Fruit fly (Drosophila melanogaster) whole organism, embryonic: ENCODE data around the gene CG42232.

Experiments
- Awh ChIP-seq: fragments of 200-800 bp; sonication (Bioruptor generic); IDR thresholded peaks from 2 replicates; pipeline ENCODE4, ENCODE4 v1.3.6; 2022; ENCODE audit warnings: missing biosample characterization, missing genetic modification characterization
- B-H2 ChIP-seq: fragments of 200-800 bp; sonication (Bioruptor generic); optimal IDR thresholded peaks from 2 replicates; lab custom pipeline; 2018; ENCODE audit warnings: missing biosample characterization, mild to moderate bottlenecking, missing genetic modification characterization
- BEAF-32 ChIP-seq: fragments of 200-800 bp; sonication (Bioruptor generic); optimal IDR thresholded peaks from 3 replicates; lab custom pipeline; 2017; ENCODE audit warnings: missing biosample characterization, missing genetic modification characterization, mild to moderate bottlenecking, moderate library complexity, missing genetic modification reagents
- Bdp1 ChIP-seq: fragments of 200-800 bp; sonication (Bioruptor generic); optimal IDR thresholded peaks from 3 replicates; lab custom pipeline; 2016; ENCODE audit warnings: missing biosample characterization, missing genetic modification characterization
- Bteb2 ChIP-seq: fragments of 200-800 bp; sonication (Bioruptor generic); optimal IDR thresholded peaks from 2 replicates; lab custom pipeline; 2016; ENCODE audit warnings: missing biosample characterization, missing genetic modification characterization
- C15 ChIP-seq: fragments of 200-800 bp; sonication (Bioruptor generic); IDR thresholded peaks from 3 replicates; pipeline ENCODE4 v1.3.6; 2022; ENCODE audit warnings: missing biosample characterization, missing genetic modification characterization
- CG10366 ChIP-seq: fragments of 200-800 bp; sonication (Bioruptor generic); IDR thresholded peaks from 2 replicates; pipeline ENCODE4 v1.3.6; 2022; ENCODE audit warnings: missing biosample characterization, missing genetic modification characterization
- CG10979 ChIP-seq: fragments of 200-800 bp; sonication (Bioruptor generic); optimal IDR thresholded peaks from 2 replicates; lab custom pipeline; 2018; ENCODE audit warnings: missing biosample characterization, mild to moderate bottlenecking, missing genetic modification characterization, moderate library complexity
- CG11247 ChIP-seq: fragments of 200-800 bp; sonication (Bioruptor generic); IDR thresholded peaks from 2 replicates; pipeline ENCODE4 v1.3.6; 2022; ENCODE audit warnings: missing biosample characterization, missing genetic modification characterization
- CG13123 ChIP-seq: fragments of 200-800 bp; sonication (Bioruptor generic); optimal IDR thresholded peaks from 2 replicates; lab custom pipeline; 2016; ENCODE audit warnings: missing biosample characterization, missing genetic modification characterization
- CG14441 ChIP-seq: fragments of 200-800 bp; sonication (Bioruptor generic); IDR thresholded peaks from 2 replicates; pipeline ENCODE4 v1.3.6; 2022; ENCODE audit warnings: missing biosample characterization, missing genetic modification characterization
- CG14965 ChIP-seq: fragments of 200-800 bp; sonication (Bioruptor generic); optimal IDR thresholded peaks from 2 replicates; lab custom pipeline; 2016; ENCODE audit warnings: missing biosample characterization, missing genetic modification characterization, borderline replicate concordance
- CG17612 ChIP-seq: fragments of 200-800 bp; sonication (Bioruptor generic); IDR thresholded peaks from 2 replicates; pipeline ENCODE4 v1.3.6; 2022; ENCODE audit warnings: missing biosample characterization, missing genetic modification characterization
- CG17912 ChIP-seq: fragments of 200-800 bp; sonication (Bioruptor generic); optimal IDR thresholded peaks from 2 replicates; lab custom pipeline; 2018; ENCODE audit warnings: missing biosample characterization, mild to moderate bottlenecking, missing genetic modification characterization
- CG18262 ChIP-seq: fragments of 200-800 bp; optimal IDR thresholded peaks from 3 replicates; lab custom pipeline; 2019; ENCODE audit warnings: missing biosample characterization, mild to moderate bottlenecking, missing genetic modification characterization, moderate library complexity
- CG3163 ChIP-seq: fragments of 200-800 bp; sonication (Bioruptor generic); optimal IDR thresholded peaks from 3 replicates; lab custom pipeline; 2016; ENCODE audit warnings: missing biosample characterization, missing genetic modification characterization
- CG32767 ChIP-seq: fragments of 200-800 bp; sonication (Bioruptor generic); IDR thresholded peaks from 2 replicates; pipeline ENCODE4 v1.3.6; 2022; ENCODE audit warnings: missing biosample characterization, missing genetic modification characterization
- CG33213 ChIP-seq: fragments of 200-800 bp; sonication (Bioruptor generic); optimal IDR thresholded peaks from 3 replicates; lab custom pipeline; 2016; ENCODE audit warnings: missing biosample characterization, missing genetic modification characterization
- CG6175 ChIP-seq: fragments of 200-800 bp; sonication (Bioruptor generic); IDR thresholded peaks from 3 replicates; pipeline ENCODE4 v1.3.6; 2022; ENCODE audit warnings: missing biosample characterization, missing genetic modification characterization
- CG6254 ChIP-seq: fragments of 200-800 bp; sonication (Bioruptor generic); optimal IDR thresholded peaks from 3 replicates; lab custom pipeline; 2017; ENCODE audit warnings: mild to moderate bottlenecking, missing biosample characterization, missing genetic modification reagents, missing genetic modification characterization
- CG6683 ChIP-seq: fragments of 200-800 bp; sonication (Bioruptor generic); optimal IDR thresholded peaks from 2 replicates; lab custom pipeline; 2017; ENCODE audit warnings: missing biosample characterization, mild to moderate bottlenecking, missing genetic modification characterization, missing genetic modification reagents
- CG7271 ChIP-seq: fragments of 200-800 bp; sonication (Bioruptor generic); optimal IDR thresholded peaks from 2 replicates; lab custom pipeline; 2018; ENCODE audit warnings: missing biosample characterization, mild to moderate bottlenecking, missing genetic modification characterization, moderate library complexity
- CG7745 ChIP-seq: fragments of 200-800 bp; sonication (Bioruptor generic); optimal IDR thresholded peaks from 2 replicates; lab custom pipeline; 2018; ENCODE audit warnings: missing biosample characterization, mild to moderate bottlenecking, missing genetic modification characterization, moderate library complexity
- CG8478 ChIP-seq: fragments of >200 bp; optimal IDR thresholded peaks from 2 replicates; lab custom pipeline; 2018
- CG9609 ChIP-seq: fragments of 200-800 bp; sonication (Bioruptor generic); optimal IDR thresholded peaks from 3 replicates; lab custom pipeline; 2016; ENCODE audit warnings: missing biosample characterization, missing genetic modification characterization
- CG9932 ChIP-seq: fragments of 200-800 bp; sonication (Bioruptor generic); IDR thresholded peaks from 2 replicates; pipeline ENCODE4 v1.3.6; 2022; ENCODE audit warnings: missing biosample characterization, missing genetic modification characterization
- Doc3 ChIP-seq: fragments of 200-800 bp; sonication (Bioruptor generic); IDR thresholded peaks from 3 replicates; pipeline ENCODE4 v1.3.6; 2022; ENCODE audit warnings: missing biosample characterization, missing genetic modification characterization; ENCODE audit not compliant: partially characterized antibody
- Elba2 ChIP-seq: fragments of 200-800 bp; sonication (Bioruptor generic); optimal IDR thresholded peaks from 3 replicates; lab custom pipeline; 2016; ENCODE audit warnings: missing biosample characterization, missing genetic modification characterization
- Ets97D ChIP-seq: fragments of 200-800 bp; sonication (Bioruptor generic); optimal IDR thresholded peaks from 3 replicates; lab custom pipeline; 2016; ENCODE audit warnings: missing biosample characterization, missing genetic modification characterization
- HLH4C ChIP-seq: fragments of 200-800 bp; sonication (Bioruptor generic); IDR thresholded peaks from 3 replicates; pipeline ENCODE4 v1.3.6; 2022; ENCODE audit warnings: missing biosample characterization, missing genetic modification characterization; ENCODE audit not compliant: partially characterized antibody
- HmgD ChIP-seq: fragments of 200-800 bp; sonication (Bioruptor generic); optimal IDR thresholded peaks from 3 replicates; lab custom pipeline; 2016; ENCODE audit warnings: missing biosample characterization, missing genetic modification characterization
- Kr ChIP-seq: fragments of 200-800 bp; sonication (Bioruptor generic); optimal IDR thresholded peaks from 2 replicates; lab custom pipeline; 2017; ENCODE audit warnings: missing biosample characterization, mild to moderate bottlenecking, missing genetic modification characterization
- Sin3A ChIP-seq: fragments of >200 bp; optimal IDR thresholded peaks from 2 replicates; lab custom pipeline; 2018
- Taf1 ChIP-seq: fragments of 200-800 bp; sonication (Bioruptor generic); IDR thresholded peaks from 2 replicates; pipeline ENCODE4 v1.3.6; 2022; ENCODE audit warnings: missing biosample characterization, missing genetic modification characterization
- Tbp ChIP-seq: fragments of >200 bp; optimal IDR thresholded peaks from 2 replicates; lab custom pipeline; 2018; ENCODE audit warnings: missing biosample characterization, missing genetic modification characterization
- ap ChIP-seq: fragments of 200-800 bp; sonication (Bioruptor generic); IDR thresholded peaks from 2 replicates; pipeline ENCODE4 v1.3.6; 2022; ENCODE audit warnings: missing biosample characterization, missing genetic modification characterization
- ara ChIP-seq: fragments of 200-800 bp; sonication (Bioruptor generic); IDR thresholded peaks from 2 replicates; pipeline ENCODE4 v1.3.6; 2022; ENCODE audit warnings: missing biosample characterization, missing genetic modification characterization
- ash1 ChIP-seq: fragments of 200-800 bp; sonication (Bioruptor generic); optimal IDR thresholded peaks from 2 replicates; lab custom pipeline; 2018; ENCODE audit warnings: missing biosample characterization, mild to moderate bottlenecking, missing genetic modification characterization
- caup ChIP-seq: fragments of 200-800 bp; sonication (Bioruptor generic); optimal IDR thresholded peaks from 3 replicates; lab custom pipeline; 2017; ENCODE audit warnings: missing biosample characterization, mild to moderate bottlenecking, missing genetic modification characterization, moderate library complexity; ENCODE audit not compliant: severe bottlenecking
- dati ChIP-seq: fragments of 200-800 bp; sonication (Bioruptor generic); IDR thresholded peaks from 2 replicates; pipeline ENCODE4 v1.3.6; 2022; ENCODE audit warnings: missing biosample characterization, missing genetic modification characterization
- disco-r ChIP-seq: fragments of 200-800 bp; sonication (Bioruptor generic); optimal IDR thresholded peaks from 2 replicates; lab custom pipeline; 2016; ENCODE audit warnings: missing biosample characterization, missing genetic modification characterization
- gcm2 ChIP-seq: fragments of 200-800 bp; sonication (Bioruptor generic); optimal IDR thresholded peaks from 2 replicates; lab custom pipeline; 2016; ENCODE audit warnings: missing biosample characterization, missing genetic modification characterization
- kah ChIP-seq: fragments of 200-800 bp; sonication (Bioruptor generic); optimal IDR thresholded peaks from 2 replicates; lab custom pipeline; 2018; ENCODE audit warnings: missing biosample characterization, mild to moderate bottlenecking, missing genetic modification characterization
- lola ChIP-seq, 3 experiments: fragments of >200 bp in 2 of 3; fragments of 200-800 bp in 1 of 3; sonication (Bioruptor generic) in 1 of 3; optimal IDR thresholded peaks; 2 replicates each; lab custom pipeline; 2017 to 2019; ENCODE audit warnings: missing biosample characterization in 3 of 3, missing genetic modification characterization in 3 of 3, mild to moderate bottlenecking in 1 of 3, moderate library complexity in 1 of 3
- mam ChIP-seq: fragments of 200-800 bp; sonication (Bioruptor generic); optimal IDR thresholded peaks from 3 replicates; lab custom pipeline; 2016; ENCODE audit warnings: missing biosample characterization, missing genetic modification characterization
- nom ChIP-seq: fragments of 200-800 bp; sonication (Bioruptor generic); optimal IDR thresholded peaks from 2 replicates; lab custom pipeline; 2017; ENCODE audit warnings: missing biosample characterization, missing genetic modification characterization, mild to moderate bottlenecking, moderate library complexity, missing genetic modification reagents
- pb ChIP-seq: fragments of 200-800 bp; sonication (Bioruptor generic); optimal IDR thresholded peaks from 3 replicates; lab custom pipeline; 2016; ENCODE audit warnings: missing biosample characterization, missing genetic modification characterization
- sim ChIP-seq: fragments of 200-800 bp; sonication (Bioruptor generic); IDR thresholded peaks from 2 replicates; pipeline ENCODE4 v1.3.6; 2022; ENCODE audit warnings: missing biosample characterization, missing genetic modification characterization
- sob ChIP-seq: fragments of 200-800 bp; sonication (Bioruptor generic); IDR thresholded peaks from 2 replicates; pipeline ENCODE4 v1.3.6; 2022; ENCODE audit warnings: missing biosample characterization, missing genetic modification characterization
- unc-4 ChIP-seq: fragments of 200-800 bp; sonication (Bioruptor generic); IDR thresholded peaks from 2 replicates; pipeline ENCODE4 v1.3.6; 2022; ENCODE audit warnings: missing biosample characterization, missing genetic modification characterization; ENCODE audit not compliant: partially characterized antibody
- wor ChIP-seq: fragments of 200-800 bp; sonication (Bioruptor generic); IDR thresholded peaks from 2 replicates; pipeline ENCODE4 v1.3.6; 2022; ENCODE audit warnings: missing biosample characterization, missing genetic modification characterization

CG42232 gene

DNA sequence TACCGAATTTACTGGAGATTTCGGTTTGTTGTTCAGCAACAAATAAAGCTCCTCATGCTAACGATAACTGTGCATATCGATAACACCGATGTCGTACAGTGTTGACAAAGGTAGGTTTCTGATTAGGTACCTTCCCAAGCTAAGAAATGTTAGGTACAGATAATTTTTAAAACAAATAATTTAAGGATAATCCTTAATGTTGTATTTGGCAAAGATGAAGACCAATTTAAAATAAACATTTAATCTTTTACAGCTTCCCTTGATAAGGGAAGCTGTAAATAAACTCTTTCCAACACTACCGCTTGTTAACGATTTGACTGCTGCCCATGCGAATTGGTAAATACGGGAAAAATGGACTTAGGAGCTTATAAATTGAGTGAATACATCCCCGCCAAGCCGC, 26.5 kb downstream of the CG42232 start, which contains the start of the genes Ttc1 and CG14882 (continued):
- TF ChIP-seq Bteb2 (peak; percentile 92), ara (GFP tag; lab: Robert Waterston, UW) (peak; percentile 66), lola (GFP tag; optimal IDR thresholded peaks at IDR 0.05; lab: Kevin White, UChicago) (peak in 1 of 3 experiments; percentile 82), CG10979 (peak; percentile 74), Elba2 (GFP tag; lab: Kevin White, UChicago) (peak; percentile 42), caup (GFP tag; lab: Kevin White, UChicago) (peak; percentile 83), wor (GFP tag; lab: Robert Waterston, UW) (peak; percentile 84), CG10366 (GFP tag; lab: Robert Waterston, UW) (peak; percentile 93), CG13123 (peak; percentile 84), CG14965 (GFP tag; lab: Kevin White, UChicago) (peak; percentile 2), CG7271 (tag; lab: Kevin White, UChicago) (no peak), ap (GFP tag; lab: Robert Waterston, UW) (peak; percentile 89), CG11247 (GFP tag; lab: Robert Waterston, UW) (peak; percentile 89), ash1 (no peak), unc-4 (GFP tag; lab: Robert Waterston, UW) (peak; percentile 50; the same call in 1 of the 2 replicates), sim (peak; percentile 47; the same call in 1 of the 2 replicates), mam (GFP tag; lab: Kevin White, UChicago) (peak; percentile 84), dati (no peak), CG18262 (tag; lab: Kevin White, UChicago) (peak; percentile 81), CG6683 (peak; percentile 51), HmgD (no peak), CG33213 (GFP tag; lab: Kevin White, UChicago) (peak; percentile 78), CG6175 (GFP tag; lab: Robert Waterston, UW) (peak; percentile 67; the same call in 1 of the 3 replicates), Taf1 (GFP tag; lab: Robert Waterston, UW) (peak; percentile 77), CG3163 (GFP tag; lab: Kevin White, UChicago) (peak; percentile 64), Awh (GFP tag; lab: Robert Waterston, UW) (peak; percentile 79), CG9932 (GFP tag; lab: Robert Waterston, UW) (peak; percentile 94), BEAF-32 (peak; percentile 56), CG6254 (GFP tag; lab: Kevin White, UChicago) (no peak), pb (no peak), nom (GFP tag; lab: Kevin White, UChicago) (peak; percentile 30), gcm2 (peak; percentile 42), Ets97D (GFP tag; lab: Kevin White, UChicago) (peak; percentile 89), Tbp (no peak), Doc3 (GFP tag; lab: Robert Waterston, UW) (0 out of 3 replicates have a peak, but pooled peaks have one; percentile 24), kah (peak; percentile 2), Sin3A (lab: Kevin White, UChicago) (no peak), C15 (GFP tag; lab: Robert Waterston, UW) (no peak; the same call in 2 of the 3 replicates), Bdp1 (peak; percentile 73), CG14441 (GFP tag; lab: Robert Waterston, UW) (peak; percentile 90), CG7745 (no peak), CG8478 (no peak), Kr (GFP tag; lab: Kevin White, UChicago) (no peak), CG17612 (GFP tag; lab: Robert Waterston, UW) (no peak), sob (GFP tag; lab: Robert Waterston, UW) (peak; percentile 88), disco-r (GFP tag; lab: Kevin White, UChicago) (peak; percentile 68), CG9609 (peak; percentile 80), B-H2 (GFP tag; lab: Kevin White, UChicago) (peak; percentile 62), CG17912 (GFP tag; lab: Kevin White, UChicago) (no peak), HLH4C (peak; percentile 56; the same call in 2 of the 3 replicates), CG32767 (GFP tag; lab: Robert Waterston, UW) (peak; percentile 92)
